Worm (Caenorhabditis elegans) whole organism, L2 larva: ENCODE results near the gene F38A6.5.

ENCODE experiments used
- R02D3.7 ChIP-seq: fragments of 150-350 bp; optimal IDR thresholded peaks from 2 replicates; lab custom pipeline; 2014; ENCODE audit warnings: missing biosample characterization, missing genetic modification characterization
- aly-2 ChIP-seq: fragments of 150-350 bp; optimal IDR thresholded peaks from 2 replicates; lab custom pipeline; 2014; ENCODE audit warnings: missing biosample characterization, missing genetic modification characterization
- blmp-1 ChIP-seq: sonication (generic microtip); optimal IDR thresholded peaks from 2 replicates; lab custom pipeline; 2017; ENCODE audit warnings: missing genetic modification characterization, mild to moderate bottlenecking, missing compliant biosample characterization, antibody characterized with exemption, moderate library complexity; ENCODE audit not compliant: insufficient read depth
- ceh-82 ChIP-seq: fragments of 150-350 bp; optimal IDR thresholded peaks from 2 replicates; lab custom pipeline; 2014; ENCODE audit warnings: missing biosample characterization, missing genetic modification characterization
- elt-3 ChIP-seq: sonication (generic microtip); optimal IDR thresholded peaks from 2 replicates; lab custom pipeline; 2017; ENCODE audit warnings: missing biosample characterization, missing genetic modification characterization
- lsy-2 ChIP-seq, 2 experiments: fragments of 150-350 bp in 1 of 2; sonication (generic microtip) in 1 of 2; optimal IDR thresholded peaks; 2 replicates each; lab custom pipeline; 2014 to 2017; ENCODE audit warnings: missing biosample characterization in 2 of 2, missing genetic modification characterization in 2 of 2
- mdl-1 ChIP-seq, 2 experiments: fragments of 150-350 bp in 1 of 2; sonication (generic microtip) in 1 of 2; optimal IDR thresholded peaks; 2 replicates each; lab custom pipeline; 2017; ENCODE audit warnings: missing biosample characterization in 2 of 2, missing genetic modification characterization in 2 of 2
- nhr-12 ChIP-seq: fragments of 150-350 bp; optimal IDR thresholded peaks from 2 replicates; lab custom pipeline; 2014; ENCODE audit warnings: missing biosample characterization, missing genetic modification characterization
- nhr-23 ChIP-seq: fragments of 150-350 bp; optimal IDR thresholded peaks from 2 replicates; lab custom pipeline; 2014; ENCODE audit warnings: missing biosample characterization, missing genetic modification reagents, missing genetic modification characterization
- nhr-237 ChIP-seq: fragments of 150-350 bp; optimal IDR thresholded peaks from 2 replicates; lab custom pipeline; 2014; ENCODE audit warnings: missing biosample characterization, missing genetic modification characterization
- nhr-25 ChIP-seq: fragments of 150-350 bp; sonication (generic microtip); optimal IDR thresholded peaks from 3 replicates; lab custom pipeline; 2014; ENCODE audit warnings: missing biosample characterization, missing genetic modification characterization
- nhr-6 ChIP-seq: fragments of 150-350 bp; optimal IDR thresholded peaks from 2 replicates; lab custom pipeline; 2014; ENCODE audit warnings: missing biosample characterization, missing genetic modification characterization
- skn-1 ChIP-seq: sonication (generic microtip); optimal IDR thresholded peaks from 2 replicates; lab custom pipeline; 2017; ENCODE audit warnings: missing biosample characterization, missing genetic modification characterization
- ztf-11 ChIP-seq: sonication (generic microtip); optimal IDR thresholded peaks from 2 replicates; lab custom pipeline; 2017; ENCODE audit warnings: missing biosample characterization, missing genetic modification characterization

- no peak for TF ChIP-seq nhr-237 (tag; lab: Kevin White, UChicago)
- no peak for TF ChIP-seq ztf-11
- TF ChIP-seq nhr-12 (tag; lab: Kevin White, UChicago) = no peak
- no peak for TF ChIP-seq nhr-23
- TF ChIP-seq blmp-1 (tag; lab: Kevin White, UChicago) = no peak
- no peak for TF ChIP-seq elt-3
- no peak for TF ChIP-seq R02D3.7
- TF ChIP-seq skn-1 (tag; lab: Kevin White, UChicago) = no peak
- no peak for TF ChIP-seq mdl-1 (tag; optimal IDR thresholded peaks at IDR 0.05; lab: Kevin White, UChicago)
- TF ChIP-seq nhr-25 (tag; lab: Kevin White, UChicago) = no peak
- no peak for TF ChIP-seq ceh-82 (tag; lab: Kevin White, UChicago)
- no peak for TF ChIP-seq lsy-2 (tag; optimal IDR thresholded peaks at IDR 0.05; lab: Kevin White, UChicago)
- no peak for TF ChIP-seq nhr-6 (tag; lab: Kevin White, UChicago)
- TF ChIP-seq aly-2 (tag; lab: Kevin White, UChicago) = no peak
Observed at ce11 chrV:20781346-20781952, 7.9 kb upstream of the F38A6.5 start.
